Fruit fly (Drosophila melanogaster) whole organism, embryonic: ENCODE data around the gene CG42578.

ENCODE experiments used
- Abd-B ChIP-seq: fragments of 200-800 bp; sonication (Bioruptor generic); optimal IDR thresholded peaks from 2 replicates; lab custom pipeline; 2018; ENCODE audit warnings: missing biosample characterization, mild to moderate bottlenecking, missing genetic modification characterization, moderate library complexity
- Adf1 ChIP-seq: fragments of 200-800 bp; sonication (Bioruptor generic); IDR thresholded peaks from 2 replicates; pipeline ENCODE4 v1.3.6; 2022; ENCODE audit warnings: missing biosample characterization, missing genetic modification characterization
- CG10147 ChIP-seq: fragments of 200-800 bp; sonication (Bioruptor generic); optimal IDR thresholded peaks from 2 replicates; lab custom pipeline; 2019; ENCODE audit warnings: missing biosample characterization, mild to moderate bottlenecking, missing genetic modification characterization, moderate library complexity
- CG11093 ChIP-seq: fragments of 200-800 bp; sonication (Bioruptor generic); IDR thresholded peaks from 3 replicates; pipeline ENCODE4 v1.3.6; 2022; ENCODE audit warnings: missing biosample characterization, missing genetic modification characterization
- CG14050 ChIP-seq: fragments of 200-800 bp; sonication (Bioruptor generic); IDR thresholded peaks from 3 replicates; pipeline ENCODE4 v1.3.6; 2022; ENCODE audit warnings: missing biosample characterization, missing genetic modification characterization
- CG1832 ChIP-seq: fragments of 200-800 bp; sonication (Bioruptor generic); optimal IDR thresholded peaks from 2 replicates; lab custom pipeline; 2017; ENCODE audit warnings: missing biosample characterization, mild to moderate bottlenecking, missing genetic modification characterization, inconsistent platforms
- CG3281 ChIP-seq: fragments of 200-800 bp; sonication (Bioruptor generic); optimal IDR thresholded peaks from 3 replicates; lab custom pipeline; 2017; ENCODE audit warnings: missing biosample characterization, mild to moderate bottlenecking, missing genetic modification characterization
- CG4820 ChIP-seq: fragments of 200-800 bp; sonication (Bioruptor generic); optimal IDR thresholded peaks from 3 replicates; lab custom pipeline; 2016; ENCODE audit warnings: missing biosample characterization, missing genetic modification characterization
- D19A ChIP-seq: fragments of 200-800 bp; optimal IDR thresholded peaks from 3 replicates; lab custom pipeline; 2019; ENCODE audit warnings: missing biosample characterization, mild to moderate bottlenecking, missing genetic modification characterization, moderate library complexity
- D19B ChIP-seq: fragments of 200-800 bp; sonication (Bioruptor generic); optimal IDR thresholded peaks from 2 replicates; lab custom pipeline; 2017; ENCODE audit warnings: missing biosample characterization, mild to moderate bottlenecking, missing genetic modification characterization
- Dfd ChIP-seq, 2 experiments: fragments of >200 bp; optimal IDR thresholded peaks; 2 replicates each; lab custom pipeline; 2017; ENCODE audit warnings: missing biosample characterization in 2 of 2, missing genetic modification characterization in 2 of 2
- Drgx ChIP-seq: fragments of 200-800 bp; sonication (Bioruptor generic); IDR thresholded peaks from 2 replicates; pipeline ENCODE4 v1.3.6; 2022; ENCODE audit warnings: missing biosample characterization, missing genetic modification characterization
- H2.0 ChIP-seq: fragments of 200-800 bp; sonication (Bioruptor generic); IDR thresholded peaks from 2 replicates; pipeline ENCODE4 v1.3.6; 2022; ENCODE audit warnings: missing biosample characterization, missing genetic modification characterization
- HLH4C ChIP-seq: fragments of 200-800 bp; sonication (Bioruptor generic); IDR thresholded peaks from 3 replicates; pipeline ENCODE4 v1.3.6; 2022; ENCODE audit warnings: missing biosample characterization, missing genetic modification characterization; ENCODE audit not compliant: partially characterized antibody
- Hr3 ChIP-seq: fragments of 200-800 bp; sonication (Bioruptor generic); optimal IDR thresholded peaks from 3 replicates; lab custom pipeline; 2016; ENCODE audit warnings: missing biosample characterization, missing genetic modification characterization
- Lim3 ChIP-seq: fragments of 200-800 bp; sonication (Bioruptor generic); IDR thresholded peaks from 2 replicates; pipeline ENCODE4 v1.3.6; 2022; ENCODE audit warnings: missing biosample characterization, missing genetic modification characterization
- Lpt ChIP-seq: fragments of >200 bp; optimal IDR thresholded peaks from 2 replicates; lab custom pipeline; 2018; ENCODE audit warnings: missing biosample characterization, missing genetic modification characterization
- Meics ChIP-seq: fragments of 200-800 bp; sonication (Bioruptor generic); optimal IDR thresholded peaks from 2 replicates; lab custom pipeline; 2017; ENCODE audit warnings: missing biosample characterization, mild to moderate bottlenecking, missing genetic modification characterization
- NC2β ChIP-seq: fragments of 200-800 bp; sonication (Bioruptor generic); optimal IDR thresholded peaks from 2 replicates; lab custom pipeline; 2016; ENCODE audit warnings: missing biosample characterization, missing genetic modification characterization
- Opbp ChIP-seq: fragments of 200-800 bp; sonication (Bioruptor generic); IDR thresholded peaks from 3 replicates; pipeline ENCODE4 v1.3.6; 2022; ENCODE audit warnings: missing biosample characterization, missing genetic modification characterization; ENCODE audit not compliant: partially characterized antibody
- Optix ChIP-seq: fragments of 200-800 bp; sonication (Bioruptor generic); IDR thresholded peaks from 3 replicates; pipeline ENCODE4 v1.3.6; 2022; ENCODE audit warnings: missing biosample characterization, missing genetic modification characterization
- Pdp1 ChIP-seq, 2 experiments: fragments of 200-800 bp; sonication (Bioruptor generic); optimal IDR thresholded peaks; 3 replicates each; lab custom pipeline; 2016; ENCODE audit warnings: missing biosample characterization in 2 of 2, missing genetic modification characterization in 2 of 2, mild to moderate bottlenecking in 1 of 2, moderate library complexity in 1 of 2
- Sox102F ChIP-seq: fragments of 200-800 bp; sonication (Bioruptor generic); optimal IDR thresholded peaks from 2 replicates; lab custom pipeline; 2018; ENCODE audit warnings: missing biosample characterization, mild to moderate bottlenecking, missing genetic modification characterization, moderate library complexity
- Ssrp ChIP-seq: fragments of 200-800 bp; sonication (Bioruptor generic); optimal IDR thresholded peaks from 2 replicates; lab custom pipeline; 2018; ENCODE audit warnings: missing biosample characterization, mild to moderate bottlenecking, missing genetic modification characterization, moderate library complexity
- Trl ChIP-seq, 3 experiments: fragments of >200 bp in 2 of 3; fragments of 200-800 bp in 1 of 3; sonication (Bioruptor generic) in 1 of 3; optimal IDR thresholded peaks; 2 replicates in 1 of 3; 3 replicates in 2 of 3; lab custom pipeline; 2016 to 2017; ENCODE audit warnings: missing biosample characterization in 1 of 3, missing genetic modification characterization in 1 of 3
- YL-1 ChIP-seq: fragments of 200-800 bp; sonication (Bioruptor generic); optimal IDR thresholded peaks from 3 replicates; lab custom pipeline; 2017; ENCODE audit warnings: missing biosample characterization, mild to moderate bottlenecking, missing genetic modification characterization
- abd-A ChIP-seq: fragments of 200-800 bp; sonication (Bioruptor generic); optimal IDR thresholded peaks from 3 replicates; lab custom pipeline; 2019; ENCODE audit warnings: missing biosample characterization, mild to moderate bottlenecking, missing genetic modification characterization, moderate library complexity
- bsh ChIP-seq, 2 experiments: fragments of 200-800 bp; sonication (Bioruptor generic); optimal IDR thresholded peaks; 2 replicates each; lab custom pipeline; 2017 to 2018; ENCODE audit warnings: mild to moderate bottlenecking in 2 of 2, missing biosample characterization in 2 of 2, missing genetic modification characterization in 2 of 2, moderate library complexity in 1 of 2
- chinmo ChIP-seq: fragments of 200-800 bp; sonication (Bioruptor generic); IDR thresholded peaks from 4 replicates; pipeline ENCODE4 v1.3.6; 2022; ENCODE audit warnings: missing biosample characterization, missing genetic modification characterization; ENCODE audit not compliant: partially characterized antibody
- ci ChIP-seq: fragments of 200-800 bp; sonication (Bioruptor generic); IDR thresholded peaks from 3 replicates; pipeline ENCODE4 v1.3.6; 2022; ENCODE audit warnings: missing biosample characterization, missing genetic modification characterization
- esg ChIP-seq: fragments of 200-800 bp; sonication (Bioruptor generic); conservative IDR thresholded peaks from 2 replicates; pipeline ENCODE4 v1.3.6; 2022; ENCODE audit warnings: missing biosample characterization, missing genetic modification characterization
- gcm2 ChIP-seq: fragments of 200-800 bp; sonication (Bioruptor generic); optimal IDR thresholded peaks from 2 replicates; lab custom pipeline; 2016; ENCODE audit warnings: missing biosample characterization, missing genetic modification characterization
- gem ChIP-seq: fragments of 200-800 bp; sonication (Bioruptor generic); optimal IDR thresholded peaks from 2 replicates; lab custom pipeline; 2019; ENCODE audit warnings: missing biosample characterization, mild to moderate bottlenecking, missing genetic modification characterization, moderate library complexity
- grau ChIP-seq: fragments of 200-800 bp; optimal IDR thresholded peaks from 3 replicates; lab custom pipeline; 2019; ENCODE audit warnings: missing biosample characterization, mild to moderate bottlenecking, missing genetic modification characterization, moderate library complexity
- ham ChIP-seq: fragments of 200-800 bp; sonication (Bioruptor generic); IDR thresholded peaks from 2 replicates; pipeline ENCODE4 v1.3.6; 2022; ENCODE audit warnings: missing biosample characterization, missing genetic modification characterization
- hkb ChIP-seq, 2 experiments: fragments of 200-800 bp in 1 of 2; fragments of >200 bp in 1 of 2; sonication (Bioruptor generic) in 1 of 2; IDR thresholded peaks in 1 of 2; optimal IDR thresholded peaks in 1 of 2; 2 replicates each; pipeline versions ENCODE4 v1.3.6 to Lab custom; 2017 to 2022; ENCODE audit warnings: missing biosample characterization in 1 of 2, missing genetic modification characterization in 1 of 2
- ken ChIP-seq: fragments of 200-800 bp; sonication (Bioruptor generic); IDR thresholded peaks from 3 replicates; pipeline ENCODE4 v1.3.6; 2022; ENCODE audit warnings: missing biosample characterization, missing genetic modification characterization
- lov ChIP-seq, 2 experiments: fragments of 200-800 bp in 1 of 2; fragments of >200 bp in 1 of 2; sonication (Bioruptor generic) in 1 of 2; IDR thresholded peaks in 1 of 2; optimal IDR thresholded peaks in 1 of 2; 2 replicates in 1 of 2; 3 replicates in 1 of 2; pipeline versions ENCODE4 v1.3.6 to Lab custom; 2017 to 2022; ENCODE audit warnings: missing biosample characterization in 1 of 2, missing genetic modification characterization in 1 of 2
- pfk ChIP-seq: fragments of 200-800 bp; sonication (Bioruptor generic); optimal IDR thresholded peaks from 2 replicates; lab custom pipeline; 2018; ENCODE audit warnings: missing biosample characterization, mild to moderate bottlenecking, missing genetic modification characterization, moderate library complexity
- sens ChIP-seq: fragments of 200-800 bp; sonication (Bioruptor generic); peaks from one replicate; lab custom pipeline; 2016; ENCODE audit warnings: missing biosample characterization, missing genetic modification characterization
- slbo ChIP-seq: fragments of 200-800 bp; sonication (Bioruptor generic); IDR thresholded peaks from 2 replicates; pipeline ENCODE4 v1.3.6; 2022; ENCODE audit warnings: missing biosample characterization, missing genetic modification characterization
- so ChIP-seq: fragments of 200-800 bp; sonication (Bioruptor generic); IDR thresholded peaks from 3 replicates; pipeline ENCODE4 v1.3.6; 2022; ENCODE audit warnings: missing biosample characterization, missing genetic modification characterization
- toy ChIP-seq: fragments of 200-800 bp; sonication (Bioruptor generic); IDR thresholded peaks from 2 replicates; pipeline ENCODE4 v1.3.6; 2022; ENCODE audit warnings: missing biosample characterization, missing genetic modification characterization
- tup ChIP-seq: fragments of 200-800 bp; sonication (Bioruptor generic); optimal IDR thresholded peaks from 2 replicates; lab custom pipeline; 2016; ENCODE audit warnings: missing biosample characterization, mild to moderate bottlenecking, missing genetic modification characterization, moderate library complexity
- unc-4 ChIP-seq: fragments of 200-800 bp; sonication (Bioruptor generic); IDR thresholded peaks from 2 replicates; pipeline ENCODE4 v1.3.6; 2022; ENCODE audit warnings: missing biosample characterization, missing genetic modification characterization; ENCODE audit not compliant: partially characterized antibody
- vnd ChIP-seq: fragments of 200-800 bp; sonication (Bioruptor generic); IDR thresholded peaks from 3 replicates; pipeline ENCODE4 v1.3.6; 2022; ENCODE audit warnings: missing biosample characterization, missing genetic modification characterization; ENCODE audit not compliant: partially characterized antibody
- vvl ChIP-seq: fragments of 200-800 bp; sonication (Bioruptor generic); IDR thresholded peaks from 2 replicates; pipeline ENCODE4 v1.3.6; 2022; ENCODE audit warnings: missing biosample characterization, missing genetic modification characterization

CG42578 gene

DNA sequence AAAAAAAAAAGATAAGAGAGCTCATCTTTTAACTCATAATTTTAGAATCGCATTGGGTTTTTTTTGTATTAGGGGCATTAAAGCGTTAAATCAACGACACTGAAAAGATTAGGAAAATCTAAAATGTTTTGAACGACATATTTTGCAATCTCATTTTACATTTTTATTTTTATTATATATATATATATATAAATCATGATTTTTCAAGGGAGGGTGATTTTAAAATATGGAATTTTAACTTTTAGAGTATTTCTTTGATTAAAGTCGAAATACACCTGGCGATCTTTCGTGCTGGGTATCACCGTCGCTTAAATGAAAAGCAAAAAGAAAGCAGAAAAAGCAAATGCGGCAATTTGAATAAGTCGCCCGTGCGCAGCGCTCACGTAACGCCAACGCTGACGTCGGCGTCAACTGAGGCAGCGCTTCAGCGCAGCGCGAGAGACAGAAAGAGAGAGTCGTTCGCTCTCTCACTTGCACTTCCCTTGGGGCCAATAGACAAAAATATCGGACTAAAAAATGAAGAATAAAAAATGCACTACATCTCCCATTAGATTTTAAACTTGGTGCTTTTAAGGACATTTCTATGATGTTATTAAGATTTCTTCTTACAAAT is 43.3 kb downstream of the CG42578 start:
- TF ChIP-seq esg (GFP tag; lab: Robert Waterston, UW) (no peak), Pdp1 (GFP tag; optimal IDR thresholded peaks at IDR 0.05; lab: Kevin White, UChicago) (peak in 1 of 2 experiments; percentile 85), Abd-B (GFP tag; lab: Kevin White, UChicago) (peak; percentile 3), gem (tag; lab: Kevin White, UChicago) (peak; percentile 49), lov (optimal IDR thresholded peaks at IDR 0.05; lab: Kevin White, UChicago) (no peak), lov (GFP tag; IDR thresholded peaks at IDR 0.05; lab: Robert Waterston, UW) (0 out of 3 replicates have a peak, but pooled peaks have one; percentile 36), grau (peak; percentile 10), CG14050 (no peak), Trl (optimal IDR thresholded peaks at IDR 0.05; lab: Kevin White, UChicago) (peak; percentile 2 to 15), Trl (GFP tag; optimal IDR thresholded peaks at IDR 0.05; lab: Kevin White, UChicago) (no peak), Adf1 (GFP tag; lab: Robert Waterston, UW) (peak; percentile 90), YL-1 (GFP tag; lab: Kevin White, UChicago) (no peak), vvl (GFP tag; lab: Robert Waterston, UW) (peak; percentile 22; the same call in 1 of the 2 replicates), D19B (GFP tag; lab: Kevin White, UChicago) (peak; percentile 55), Ssrp (tag; lab: Kevin White, UChicago) (peak; percentile 33), CG10147 (GFP tag; lab: Kevin White, UChicago) (no peak), NC2β (GFP tag; lab: Kevin White, UChicago) (no peak), CG11093 (GFP tag; lab: Robert Waterston, UW) (no peak), chinmo (GFP tag; lab: Robert Waterston, UW) (0 out of 4 replicates have a peak, but pooled peaks have one; percentile 28), HLH4C (no peak), bsh (GFP tag; optimal IDR thresholded peaks at IDR 0.05; lab: Kevin White, UChicago) (peak in 1 of 2 experiments; percentile 10), CG1832 (GFP tag; lab: Kevin White, UChicago) (peak; percentile 68), ham (GFP tag; lab: Robert Waterston, UW) (no peak), Hr3 (GFP tag; lab: Kevin White, UChicago) (peak; percentile 14), vnd (GFP tag; lab: Robert Waterston, UW) (no peak), Sox102F (peak; percentile 68)

DNA sequence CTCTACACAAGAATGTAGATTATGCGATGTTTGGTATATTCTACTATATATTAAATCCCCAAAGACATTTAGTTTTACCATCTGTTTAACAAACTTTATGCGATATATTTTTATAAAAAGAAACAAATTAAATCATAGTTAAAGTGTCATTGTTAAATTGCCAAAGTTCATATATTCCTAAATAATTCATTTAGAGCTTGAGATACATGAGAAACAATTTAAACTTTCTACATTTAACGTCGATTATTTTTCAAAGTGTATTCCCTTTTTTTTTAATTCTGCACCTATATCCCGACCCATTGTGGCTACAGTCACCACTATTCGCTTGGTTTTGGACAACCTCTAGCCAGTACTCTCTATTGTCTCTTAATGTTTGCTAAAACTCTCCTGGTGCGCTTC is 43.8 kb downstream of the CG42578 start:
- TF ChIP-seq D19A (tag; lab: Kevin White, UChicago): peak; percentile 51
- no peak for TF ChIP-seq ci
- TF ChIP-seq abd-A (tag; lab: Kevin White, UChicago): no peak
- TF ChIP-seq sens (GFP tag; lab: Kevin White, UChicago): peak; percentile 60
- TF ChIP-seq Meics: peak; percentile 27
- TF ChIP-seq Lim3 (GFP tag; lab: Robert Waterston, UW): no peak
- no peak for TF ChIP-seq Lpt (GFP tag; lab: Kevin White, UChicago)
- no peak for TF ChIP-seq Optix
- TF ChIP-seq gem (tag; lab: Kevin White, UChicago): peak; percentile 35
- no peak for TF ChIP-seq CG4820
- no peak for TF ChIP-seq pfk (GFP tag; lab: Kevin White, UChicago)
- TF ChIP-seq Pdp1 (GFP tag; optimal IDR thresholded peaks at IDR 0.05; lab: Kevin White, UChicago): no peak
- no peak for TF ChIP-seq so (GFP tag; lab: Robert Waterston, UW)
- TF ChIP-seq CG3281 (GFP tag; lab: Kevin White, UChicago): no peak

- TF ChIP-seq ken (no peak), H2.0 (GFP tag; lab: Robert Waterston, UW) (no peak), toy (GFP tag; lab: Robert Waterston, UW) (no peak), unc-4 (no peak), Drgx (GFP tag; lab: Robert Waterston, UW) (peak; percentile 50; the same call in 1 of the 2 replicates), hkb (optimal IDR thresholded peaks at IDR 0.05; lab: Kevin White, UChicago) (no peak), hkb (GFP tag; IDR thresholded peaks at IDR 0.05; lab: Robert Waterston, UW) (no peak), vnd (GFP tag; lab: Robert Waterston, UW) (no peak), Dfd (GFP tag; optimal IDR thresholded peaks at IDR 0.05; lab: Kevin White, UChicago) (no peak), sens (GFP tag; lab: Kevin White, UChicago) (peak; percentile 27), Opbp (GFP tag; lab: Robert Waterston, UW) (no peak), slbo (GFP tag; lab: Robert Waterston, UW) (no peak), gcm2 (GFP tag; lab: Kevin White, UChicago) (no peak), tup (no peak)
Measured at dm6 chrX:20490883-20491282, 44.7 kb downstream of the CG42578 start.
